Worm (Caenorhabditis elegans): Measurements from ENCODE around the gene M163.10.

- TF ChIP-seq ZK546.5 (tag; optimal IDR thresholded peaks at IDR 0.05) (no peak), nhr-25 (tag; optimal IDR thresholded peaks at IDR 0.05) (no peak), ztf-11 (tag; optimal IDR thresholded peaks at IDR 0.05) (no peak)
Observed at ce11 chrX:14428052-14428451, 42.7 kb upstream of the M163.10 start, which contains the start of gene F23D12.1.

Measured in whole organism, L2 larva.